Worm (Caenorhabditis elegans) whole organism, L3 larva: ENCODE measurements around the gene K01A6.4.

Experiments
- ZK546.5 ChIP-seq: sonication (generic microtip); optimal IDR thresholded peaks from 2 replicates; lab custom pipeline; 2017; ENCODE audit warnings: missing biosample characterization, missing genetic modification characterization
- ama-1 ChIP-seq: fragments of 150-350 bp; optimal IDR thresholded peaks from 2 replicates; lab custom pipeline; 2018
- ceh-16 ChIP-seq: sonication (generic microtip); optimal IDR thresholded peaks from 2 replicates; lab custom pipeline; 2017; ENCODE audit warnings: missing biosample characterization, missing genetic modification characterization
- ceh-28 ChIP-seq: fragments of 150-350 bp; optimal IDR thresholded peaks from 2 replicates; lab custom pipeline; 2014; ENCODE audit warnings: missing biosample characterization, missing genetic modification reagents, missing genetic modification characterization
- ceh-82 ChIP-seq: fragments of 150-350 bp; optimal IDR thresholded peaks from 2 replicates; lab custom pipeline; 2014; ENCODE audit warnings: missing biosample characterization, missing genetic modification characterization
- egl-27 ChIP-seq: sonication (generic microtip); optimal IDR thresholded peaks from 4 replicates; lab custom pipeline; 2017; ENCODE audit warnings: missing biosample characterization, missing genetic modification reagents, missing genetic modification characterization
- egl-5 ChIP-seq: fragments of 150-350 bp; optimal IDR thresholded peaks from 2 replicates; lab custom pipeline; 2017; ENCODE audit warnings: missing biosample characterization, missing genetic modification reagents, missing genetic modification characterization, inconsistent platforms
- elt-1 ChIP-seq: fragments of 150-350 bp; optimal IDR thresholded peaks from 2 replicates; lab custom pipeline; 2014; ENCODE audit warnings: missing biosample characterization, missing genetic modification characterization
- elt-3 ChIP-seq, 3 experiments: fragments of 150-350 bp in 1 of 3; sonication (generic microtip) in 2 of 3; optimal IDR thresholded peaks; 2 replicates in 2 of 3; 4 replicates in 1 of 3; lab custom pipeline; 2014 to 2017; ENCODE audit warnings: missing biosample characterization in 3 of 3, missing genetic modification characterization in 3 of 3
- fkh-2 ChIP-seq: fragments of 150-350 bp; optimal IDR thresholded peaks from 2 replicates; lab custom pipeline; 2014; ENCODE audit warnings: missing biosample characterization, missing genetic modification reagents, missing genetic modification characterization
- fos-1 ChIP-seq: fragments of 150-350 bp; optimal IDR thresholded peaks from 2 replicates; lab custom pipeline; 2014; ENCODE audit warnings: missing biosample characterization, missing genetic modification characterization
- hmg-11 ChIP-seq: sonication (generic microtip); optimal IDR thresholded peaks from 2 replicates; lab custom pipeline; 2016; ENCODE audit warnings: missing genetic modification characterization, missing compliant biosample characterization
- jun-1 ChIP-seq: fragments of 150-350 bp; optimal IDR thresholded peaks from 2 replicates; lab custom pipeline; 2014; ENCODE audit warnings: missing biosample characterization, missing genetic modification reagents, missing genetic modification characterization
- lin-15B ChIP-seq: fragments of 150-350 bp; optimal IDR thresholded peaks from 2 replicates; lab custom pipeline; 2014; ENCODE audit warnings: missing biosample characterization, missing genetic modification characterization
- lin-39 ChIP-seq: fragments of 150-350 bp; optimal IDR thresholded peaks from 2 replicates; lab custom pipeline; 2018; ENCODE audit warnings: missing biosample characterization, missing genetic modification reagents, missing genetic modification characterization
- lsy-12 ChIP-seq: sonication (generic microtip); optimal IDR thresholded peaks from 2 replicates; lab custom pipeline; 2016; ENCODE audit warnings: mild to moderate bottlenecking, missing genetic modification characterization, missing compliant biosample characterization
- mdl-1 ChIP-seq: fragments of 150-350 bp; optimal IDR thresholded peaks from 2 replicates; lab custom pipeline; 2014; ENCODE audit warnings: missing biosample characterization, missing genetic modification characterization
- mml-1 ChIP-seq: fragments of 150-350 bp; sonication (generic microtip); optimal IDR thresholded peaks from 3 replicates; lab custom pipeline; 2014; ENCODE audit warnings: missing biosample characterization, missing genetic modification characterization
- nfya-1 ChIP-seq: sonication (generic microtip); optimal IDR thresholded peaks from 2 replicates; lab custom pipeline; 2017; ENCODE audit warnings: missing genetic modification characterization, mild to moderate bottlenecking, missing compliant biosample characterization, antibody characterized with exemption, moderate library complexity; ENCODE audit not compliant: insufficient read depth
- nhr-11 ChIP-seq: fragments of 150-350 bp; optimal IDR thresholded peaks from 2 replicates; lab custom pipeline; 2014; ENCODE audit warnings: missing biosample characterization, missing genetic modification characterization
- nhr-12 ChIP-seq: fragments of 150-350 bp; optimal IDR thresholded peaks from 2 replicates; lab custom pipeline; 2014; ENCODE audit warnings: missing biosample characterization, missing genetic modification characterization
- nhr-237 ChIP-seq: fragments of 150-350 bp; optimal IDR thresholded peaks from 2 replicates; lab custom pipeline; 2014; ENCODE audit warnings: missing biosample characterization, missing genetic modification characterization
- nhr-28 ChIP-seq: fragments of 150-350 bp; optimal IDR thresholded peaks from 2 replicates; lab custom pipeline; 2014; ENCODE audit warnings: missing biosample characterization, missing genetic modification characterization
- nhr-43 ChIP-seq: sonication (generic microtip); optimal IDR thresholded peaks from 2 replicates; lab custom pipeline; 2016; ENCODE audit warnings: mild to moderate bottlenecking, missing genetic modification characterization, missing compliant biosample characterization; ENCODE audit not compliant: poor library complexity, severe bottlenecking
- nhr-77 ChIP-seq: fragments of 150-350 bp; optimal IDR thresholded peaks from 2 replicates; lab custom pipeline; 2014; ENCODE audit warnings: missing biosample characterization, missing genetic modification characterization
- pha-4 ChIP-seq: fragments of 150-350 bp; optimal IDR thresholded peaks from 2 replicates; lab custom pipeline; 2014; ENCODE audit warnings: missing biosample characterization, missing genetic modification reagents, missing genetic modification characterization
- sea-2 ChIP-seq: fragments of 150-350 bp; sonication (generic microtip); optimal IDR thresholded peaks from 4 replicates; lab custom pipeline; 2014; ENCODE audit warnings: missing biosample characterization, missing genetic modification reagents, missing genetic modification characterization
- snpc-4 ChIP-seq: fragments of 150-350 bp; optimal IDR thresholded peaks from 2 replicates; lab custom pipeline; 2014; ENCODE audit warnings: missing biosample characterization, missing genetic modification characterization
- tbx-2 ChIP-seq: sonication (generic microtip); optimal IDR thresholded peaks from 2 replicates; lab custom pipeline; 2016; ENCODE audit warnings: mild to moderate bottlenecking, missing genetic modification characterization, missing compliant biosample characterization
- unc-62 ChIP-seq: fragments of 150-350 bp; sonication (generic microtip); optimal IDR thresholded peaks from 4 replicates; lab custom pipeline; 2014; ENCODE audit warnings: missing biosample characterization, missing genetic modification reagents, missing genetic modification characterization
- zag-1 ChIP-seq: fragments of 150-350 bp; optimal IDR thresholded peaks from 2 replicates; lab custom pipeline; 2014; ENCODE audit warnings: missing biosample characterization, missing genetic modification characterization
- ztf-4 ChIP-seq: fragments of 150-350 bp; optimal IDR thresholded peaks from 2 replicates; lab custom pipeline; 2014; ENCODE audit warnings: missing biosample characterization, missing genetic modification characterization

Gene K01A6.4

ce11 chrIV:11716414-11716813, 23.7 kb downstream of the K01A6.4 start:
- TF ChIP-seq egl-5 (tag; lab: Kevin White, UChicago) (peak; percentile 70), nhr-28 (tag; lab: Kevin White, UChicago) (no peak)
- TF ChIP-seq, all 47 proteins: peak for 1

ce11 chrIV:11714739-11715138, 25.4 kb downstream of the K01A6.4 start, which contains the start of gene magi-1:
Gene magi-1 (plus strand): TSS chrIV:11715039.
- no peak for TF ChIP-seq ZK546.5 (tag; lab: Kevin White, UChicago)
- no peak for TF ChIP-seq sea-2 (GFP tag; lab: Kevin White, UChicago)
- TF ChIP-seq fkh-2 (tag; lab: Kevin White, UChicago) = no peak
- TF ChIP-seq ceh-82 (tag; lab: Kevin White, UChicago) = no peak
- no peak for TF ChIP-seq fos-1
- TF ChIP-seq mdl-1 (tag; lab: Kevin White, UChicago) = no peak
- no peak for TF ChIP-seq ceh-16 (tag; lab: Kevin White, UChicago)
- no peak for TF ChIP-seq nhr-237

ce11 chrIV:11713289-11713688, 26.8 kb downstream of the K01A6.4 start:
- TF ChIP-seq tbx-2 (tag; lab: Kevin White, UChicago) (no peak), unc-62 (GFP tag; lab: Kevin White, UChicago) (peak; percentile 9), ceh-82 (tag; lab: Kevin White, UChicago) (no peak), lin-39 (tag; lab: Kevin White, UChicago) (peak; percentile 51)

- TF ChIP-seq pha-4 (tag; lab: Kevin White, UChicago) (no peak), zag-1 (tag; lab: Kevin White, UChicago) (no peak), egl-5 (tag; lab: Kevin White, UChicago) (peak; percentile 79), fkh-2 (tag; lab: Kevin White, UChicago) (no peak), ceh-28 (tag; lab: Kevin White, UChicago) (no peak), nhr-11 (tag; lab: Kevin White, UChicago) (peak; percentile 1), hmg-11 (no peak), mdl-1 (tag; lab: Kevin White, UChicago) (no peak), nhr-12 (no peak), elt-1 (tag; lab: Kevin White, UChicago) (no peak), jun-1 (no peak), mml-1 (tag; lab: Kevin White, UChicago) (no peak), egl-27 (tag; lab: Kevin White, UChicago) (no peak), nfya-1 (tag; lab: Kevin White, UChicago) (peak; percentile 6), nhr-77 (tag; lab: Kevin White, UChicago) (no peak), ama-1 (lab: Kevin White, UChicago) (no peak), lin-15B (tag; lab: Kevin White, UChicago) (no peak)
These were observed 29.8 kb downstream of the K01A6.4 start for ce11 chrIV:11710331-11710730.

ce11 chrIV:11703685-11704296, 36.3 kb downstream of the K01A6.4 start, which contains the start of the genes T22B3.3 and alg-3:
Gene T22B3.3 (minus strand): TSS chrIV:11703785.
Gene alg-3 (plus strand): TSS chrIV:11704246.
- no peak for TF ChIP-seq nhr-43 (tag; lab: Kevin White, UChicago)
- TF ChIP-seq elt-3 (tag; optimal IDR thresholded peaks at IDR 0.05; lab: Kevin White, UChicago) = no peak
- no peak for TF ChIP-seq nhr-28 (tag; lab: Kevin White, UChicago)
- TF ChIP-seq ama-1 (lab: Kevin White, UChicago) = no peak
- TF ChIP-seq snpc-4 (tag; lab: Kevin White, UChicago) = no peak
- TF ChIP-seq zag-1 (tag; lab: Kevin White, UChicago) = no peak
- no peak for TF ChIP-seq nfya-1 (tag; lab: Kevin White, UChicago)
- TF ChIP-seq lin-39 (tag; lab: Kevin White, UChicago) = no peak
- no peak for TF ChIP-seq jun-1
- TF ChIP-seq ceh-16 (tag; lab: Kevin White, UChicago) = no peak
- TF ChIP-seq ceh-28 (tag; lab: Kevin White, UChicago) = no peak
- TF ChIP-seq lsy-12 (tag; lab: Kevin White, UChicago) = no peak
- no peak for TF ChIP-seq tbx-2 (tag; lab: Kevin White, UChicago)
- no peak for TF ChIP-seq egl-27 (tag; lab: Kevin White, UChicago)
- TF ChIP-seq ztf-4 (tag; lab: Kevin White, UChicago) = no peak
- no peak for TF ChIP-seq nhr-237
